Fruit fly (Drosophila melanogaster) whole organism, wandering third instar larva: ENCODE measurements around the gene Oscillin.
A peak's percentile ranks its signal among the peaks of the same experiment; 100 is the strongest.

ENCODE experiments used
- Abd-B ChIP-seq: fragments of >200 bp; optimal IDR thresholded peaks from 2 replicates; lab custom pipeline; 2017; ENCODE audit warnings: missing biosample characterization, missing genetic modification characterization
- CG32264 ChIP-seq: fragments of 200-800 bp; sonication (Bioruptor generic); optimal IDR thresholded peaks from 2 replicates; lab custom pipeline; 2016; ENCODE audit warnings: missing biosample characterization, missing genetic modification characterization
- CG9705 ChIP-seq: fragments of 200-800 bp; sonication (Bioruptor generic); optimal IDR thresholded peaks from 2 replicates; lab custom pipeline; 2018; ENCODE audit warnings: missing biosample characterization, mild to moderate bottlenecking, missing genetic modification characterization
- CrebA ChIP-seq: fragments of 200-800 bp; sonication (Bioruptor generic); optimal IDR thresholded peaks from 2 replicates; lab custom pipeline; 2016; ENCODE audit warnings: missing biosample characterization, mild to moderate bottlenecking, missing genetic modification characterization, borderline replicate concordance
- Dfd ChIP-seq: fragments of >200 bp; optimal IDR thresholded peaks from 2 replicates; lab custom pipeline; 2017; ENCODE audit warnings: missing biosample characterization, missing genetic modification characterization
- Dif ChIP-seq: fragments of 200-275, 200-300 bp; sonication (Bioruptor generic); optimal IDR thresholded peaks from 2 replicates; lab custom pipeline; 2018; ENCODE audit warnings: missing biosample characterization, missing genetic modification characterization; ENCODE audit not compliant: partially characterized antibody
- GATAd ChIP-seq: sonication (Bioruptor generic); optimal IDR thresholded peaks from 2 replicates; lab custom pipeline; 2016; ENCODE audit warnings: missing biosample characterization, missing genetic modification characterization
- HLH106 ChIP-seq: fragments of 200-800 bp; optimal IDR thresholded peaks from 3 replicates; lab custom pipeline; 2019; ENCODE audit warnings: missing biosample characterization, mild to moderate bottlenecking, missing genetic modification characterization, moderate library complexity
- Hr78 ChIP-seq: fragments of >200 bp; optimal IDR thresholded peaks from 2 replicates; lab custom pipeline; 2017; ENCODE audit warnings: missing biosample characterization, missing genetic modification characterization
- Hr83 ChIP-seq: fragments of 200-300 bp; sonication (Bioruptor generic); optimal IDR thresholded peaks from 2 replicates; lab custom pipeline; 2016; ENCODE audit warnings: missing biosample characterization, mild to moderate bottlenecking, missing genetic modification characterization, moderate library complexity; ENCODE audit not compliant: poor library complexity, severe bottlenecking
- Jra ChIP-seq: sonication (Bioruptor generic); optimal IDR thresholded peaks from 2 replicates; lab custom pipeline; 2016; ENCODE audit warnings: missing biosample characterization, missing genetic modification characterization
- Mio ChIP-seq: sonication (Bioruptor generic); optimal IDR thresholded peaks from 2 replicates; lab custom pipeline; 2016; ENCODE audit warnings: missing biosample characterization, missing genetic modification characterization
- Myc ChIP-seq: fragments of >200 bp; optimal IDR thresholded peaks from 2 replicates; lab custom pipeline; 2017
- OdsH ChIP-seq: fragments of 200-800 bp; sonication (Bioruptor generic); optimal IDR thresholded peaks from 2 replicates; lab custom pipeline; 2016; ENCODE audit warnings: missing biosample characterization, mild to moderate bottlenecking, missing genetic modification characterization
- Rel ChIP-seq, 2 experiments: fragments of 200-800 bp; sonication (Bioruptor generic) in 1 of 2; optimal IDR thresholded peaks; 2 replicates in 1 of 2; 3 replicates in 1 of 2; lab custom pipeline; 2016 to 2019; ENCODE audit warnings: mild to moderate bottlenecking in 2 of 2, missing biosample characterization in 2 of 2, missing genetic modification characterization in 2 of 2, moderate library complexity in 1 of 2
- Vsx2 ChIP-seq: fragments of 200-300, 225-300 bp; sonication (Bioruptor generic); optimal IDR thresholded peaks from 2 replicates; lab custom pipeline; 2018; ENCODE audit warnings: missing biosample characterization, missing genetic modification characterization; ENCODE audit not compliant: partially characterized antibody
- br ChIP-seq: fragments of 200-800 bp; sonication (Bioruptor generic); optimal IDR thresholded peaks from 2 replicates; lab custom pipeline; 2016; ENCODE audit warnings: missing biosample characterization, missing genetic modification characterization
- brk ChIP-seq: fragments of 200-800 bp; sonication (Bioruptor generic); optimal IDR thresholded peaks from 2 replicates; lab custom pipeline; 2016; ENCODE audit warnings: missing biosample characterization, mild to moderate bottlenecking, missing genetic modification characterization
- dl ChIP-seq, 2 experiments: fragments of 175-275, 200-275 bp in 1 of 2; fragments of 200-275 bp in 1 of 2; sonication (Bioruptor generic); optimal IDR thresholded peaks; lab custom pipeline; 2018; ENCODE audit warnings: mild to moderate bottlenecking in 2 of 2, missing biosample characterization in 2 of 2, missing genetic modification characterization in 2 of 2, moderate library complexity in 2 of 2; ENCODE audit not compliant: partially characterized antibody in 2 of 2, insufficient read depth in 1 of 2
- dmrt93B ChIP-seq: fragments of 200-800 bp; sonication (Bioruptor generic); optimal IDR thresholded peaks from 2 replicates; lab custom pipeline; 2018; ENCODE audit warnings: missing biosample characterization, mild to moderate bottlenecking, missing genetic modification characterization
- dsf ChIP-seq: sonication (Bioruptor generic); optimal IDR thresholded peaks from 2 replicates; lab custom pipeline; 2016; ENCODE audit warnings: missing biosample characterization, missing genetic modification characterization, borderline replicate concordance
- ey ChIP-seq: fragments of 200-800 bp; sonication (Bioruptor generic); optimal IDR thresholded peaks from 2 replicates; lab custom pipeline; 2016; ENCODE audit warnings: missing biosample characterization, missing genetic modification characterization
- foxo ChIP-seq, 2 experiments: fragments of 200-800 bp; sonication (Bioruptor generic); optimal IDR thresholded peaks; 2 replicates in 1 of 2; 3 replicates in 1 of 2; lab custom pipeline; 2016 to 2017; ENCODE audit warnings: missing biosample characterization in 2 of 2, missing genetic modification characterization in 2 of 2
- fru ChIP-seq: fragments of 200-800 bp; sonication (Bioruptor generic); optimal IDR thresholded peaks from 3 replicates; lab custom pipeline; 2016; ENCODE audit warnings: missing biosample characterization, mild to moderate bottlenecking, missing genetic modification characterization
- h ChIP-seq: fragments of 200-800 bp; sonication (Bioruptor generic); optimal IDR thresholded peaks from 3 replicates; lab custom pipeline; 2016; ENCODE audit warnings: missing biosample characterization, mild to moderate bottlenecking, missing genetic modification characterization
- jim ChIP-seq: fragments of 175-275, 200-325 bp; sonication (Bioruptor generic); optimal IDR thresholded peaks from 2 replicates; lab custom pipeline; 2016; ENCODE audit warnings: missing biosample characterization, mild to moderate bottlenecking, missing genetic modification characterization
- lola ChIP-seq: fragments of >200 bp; optimal IDR thresholded peaks from 2 replicates; lab custom pipeline; 2017; ENCODE audit warnings: missing biosample characterization, missing genetic modification characterization
- pan ChIP-seq: fragments of >200 bp; optimal IDR thresholded peaks from 2 replicates; lab custom pipeline; 2017
- psq ChIP-seq: fragments of 200-800 bp; sonication (Bioruptor generic); optimal IDR thresholded peaks from 3 replicates; lab custom pipeline; 2017; ENCODE audit warnings: missing biosample characterization, mild to moderate bottlenecking, missing genetic modification characterization, moderate library complexity
- rgr ChIP-seq: fragments of 200-800 bp; sonication (Bioruptor generic); optimal IDR thresholded peaks from 3 replicates; lab custom pipeline; 2016; ENCODE audit warnings: missing biosample characterization, mild to moderate bottlenecking, missing genetic modification characterization
- sage ChIP-seq: fragments of 200-800 bp; sonication (Bioruptor generic); optimal IDR thresholded peaks from 2 replicates; lab custom pipeline; 2016; ENCODE audit warnings: missing biosample characterization, mild to moderate bottlenecking, missing genetic modification characterization
- sv ChIP-seq: fragments of 200-800 bp; sonication (Bioruptor generic); optimal IDR thresholded peaks from 3 replicates; lab custom pipeline; 2016; ENCODE audit warnings: missing biosample characterization, missing genetic modification characterization
- tai ChIP-seq: sonication (Bioruptor generic); optimal IDR thresholded peaks from 2 replicates; lab custom pipeline; 2016; ENCODE audit warnings: missing biosample characterization, missing genetic modification characterization
- usp ChIP-seq: fragments of >200 bp; optimal IDR thresholded peaks from 2 replicates; lab custom pipeline; 2017; ENCODE audit warnings: missing biosample characterization, missing genetic modification characterization
- woc ChIP-seq: sonication (Bioruptor generic); optimal IDR thresholded peaks from 2 replicates; lab custom pipeline; 2016; ENCODE audit warnings: missing biosample characterization, mild to moderate bottlenecking, missing genetic modification characterization

Gene Oscillin

DNA sequence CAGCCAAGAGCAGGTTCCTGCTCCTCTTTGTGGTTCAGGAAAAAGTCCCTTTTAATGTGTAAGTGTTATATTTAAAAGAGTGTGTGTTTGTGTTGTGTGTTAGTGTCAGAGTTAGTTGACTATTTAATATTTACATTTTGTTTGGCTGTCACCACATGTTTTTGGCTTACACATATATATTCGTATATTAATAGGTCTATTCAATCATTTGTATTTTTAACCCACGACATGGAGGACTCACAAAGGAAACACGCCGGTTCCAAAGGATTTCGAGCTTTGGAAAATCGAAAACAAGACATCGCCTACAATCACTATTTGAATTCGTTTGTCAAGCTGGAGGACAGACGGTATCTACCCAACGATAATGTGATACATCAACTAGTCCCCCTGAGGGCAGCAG is 6.9 kb downstream of the Oscillin start, which contains the start of the genes CG14013 and CG14017:
Gene CG14013 (minus strand): TSS at position 101 of the 400 bp plus-strand sequence.
Gene CG14017 (plus strand): TSS at position 148 of the 400 bp plus-strand sequence.
- TF ChIP-seq CG9705 (GFP tag; lab: Kevin White, UChicago) (no peak), CG32264 (GFP tag; lab: Kevin White, UChicago) (no peak), Abd-B (no peak), brk (GFP tag; lab: Kevin White, UChicago) (no peak), jim (GFP tag; lab: Kevin White, UChicago) (no peak), woc (GFP tag; lab: Kevin White, UChicago) (no peak), usp (GFP tag; lab: Kevin White, UChicago) (no peak), Dif (no peak), OdsH (no peak), dl (GFP tag; optimal IDR thresholded peaks at IDR 0.05; lab: Kevin White, UChicago; ENCODE audit: insufficient read depth in 1 of 2, partially characterized antibody in 2 of 2) (no peak), dsf (GFP tag; lab: Kevin White, UChicago) (no peak), Vsx2 (GFP tag; lab: Kevin White, UChicago) (no peak), dmrt93B (GFP tag; lab: Kevin White, UChicago) (no peak)

dm6 chr2L:5554818-5555217 is 7.9 kb downstream of the Oscillin start, which contains the start of gene GluRIIA:
Gene GluRIIA, plus strand, starts transcription at chr2L:5555072.
- TF ChIP-seq foxo (GFP tag; optimal IDR thresholded peaks at IDR 0.05; lab: Kevin White, UChicago) (no peak), tai (GFP tag; lab: Kevin White, UChicago) (no peak), dl (GFP tag; optimal IDR thresholded peaks at IDR 0.05; lab: Kevin White, UChicago; ENCODE audit: insufficient read depth in 1 of 2, partially characterized antibody in 2 of 2) (no peak), HLH106 (tag; lab: Kevin White, UChicago) (no peak), Myc (no peak), GATAd (no peak)

- TF ChIP-seq Rel (GFP tag; optimal IDR thresholded peaks at IDR 0.05; lab: Kevin White, UChicago) (no peak), Rel (tag; optimal IDR thresholded peaks at IDR 0.05; lab: Kevin White, UChicago) (no peak), br (GFP tag; lab: Kevin White, UChicago) (no peak), Mio (GFP tag; lab: Kevin White, UChicago) (no peak), pan (lab: Kevin White, UChicago) (no peak), Jra (GFP tag; lab: Kevin White, UChicago) (no peak), brk (GFP tag; lab: Kevin White, UChicago) (no peak), usp (GFP tag; lab: Kevin White, UChicago) (no peak), sv (GFP tag; lab: Kevin White, UChicago) (no peak), sage (GFP tag; lab: Kevin White, UChicago) (no peak), dl (GFP tag; optimal IDR thresholded peaks at IDR 0.05; lab: Kevin White, UChicago; ENCODE audit: insufficient read depth in 1 of 2, partially characterized antibody in 2 of 2) (no peak), Abd-B (no peak), GATAd (no peak), foxo (GFP tag; optimal IDR thresholded peaks at IDR 0.05; lab: Kevin White, UChicago) (no peak), psq (GFP tag; lab: Kevin White, UChicago) (no peak), Hr78 (GFP tag; lab: Kevin White, UChicago) (no peak), jim (GFP tag; lab: Kevin White, UChicago) (no peak), Hr83 (GFP tag; lab: Kevin White, UChicago) (no peak)
Observed at dm6 chr2L:5558809-5559392, 12.0 kb downstream of the Oscillin start, which contains the start of gene GluRIIB. Gene GluRIIB, plus strand, starts transcription at chr2L:5559342.

- TF ChIP-seq foxo (GFP tag; optimal IDR thresholded peaks at IDR 0.05; lab: Kevin White, UChicago) (peak in 1 of 2 experiments; percentile 2), brk (GFP tag; lab: Kevin White, UChicago) (no peak), HLH106 (tag; lab: Kevin White, UChicago) (peak; percentile 14)
Observed at dm6 chr2L:5567103-5567502, 20.2 kb downstream of the Oscillin start.

dm6 chr2L:5569503-5569902 is 22.6 kb downstream of the Oscillin start:
- TF ChIP-seq brk (GFP tag; lab: Kevin White, UChicago) (no peak), lola (GFP tag; lab: Kevin White, UChicago) (no peak), Vsx2 (GFP tag; lab: Kevin White, UChicago) (no peak), rgr (peak; percentile 24), woc (GFP tag; lab: Kevin White, UChicago) (no peak), Hr78 (GFP tag; lab: Kevin White, UChicago) (no peak), Myc (no peak), dmrt93B (GFP tag; lab: Kevin White, UChicago) (peak; percentile 12), Rel (GFP tag; optimal IDR thresholded peaks at IDR 0.05; lab: Kevin White, UChicago) (no peak), Rel (tag; optimal IDR thresholded peaks at IDR 0.05; lab: Kevin White, UChicago) (no peak), Jra (GFP tag; lab: Kevin White, UChicago) (no peak), h (GFP tag; lab: Kevin White, UChicago) (peak; percentile 35), HLH106 (tag; lab: Kevin White, UChicago) (peak; percentile 54), fru (GFP tag; lab: Kevin White, UChicago) (peak; percentile 40), Dfd (GFP tag; lab: Kevin White, UChicago) (peak; percentile 53), Dif (no peak), OdsH (peak; percentile 23), CrebA (no peak), ey (peak; percentile 32), sv (GFP tag; lab: Kevin White, UChicago) (no peak), Abd-B (no peak), foxo (GFP tag; optimal IDR thresholded peaks at IDR 0.05; lab: Kevin White, UChicago) (peak in 1 of 2 experiments; percentile 34)
